Worm (Caenorhabditis elegans) whole organism, mixed stage, embryonic: Measurements from ENCODE around the gene twk-2.

Source experiments
- M03D4.4 ChIP-seq: sonication (generic microtip); optimal IDR thresholded peaks from 2 replicates; lab custom pipeline; 2017; ENCODE audit warnings: mild to moderate bottlenecking, missing genetic modification characterization, missing compliant biosample characterization
- bed-3 ChIP-seq: fragments of 200-800 bp; sonication (Bioruptor generic); optimal IDR thresholded peaks from 3 replicates; lab custom pipeline; 2018; ENCODE audit warnings: mild to moderate bottlenecking, missing genetic modification characterization, moderate library complexity, missing compliant biosample characterization
- ceh-83 ChIP-seq: fragments of 200-800 bp; sonication (Bioruptor generic); optimal IDR thresholded peaks from 2 replicates; lab custom pipeline; 2018; ENCODE audit warnings: mild to moderate bottlenecking, missing genetic modification characterization, missing compliant biosample characterization
- ces-1 ChIP-seq: fragments of 150-350 bp; optimal IDR thresholded peaks from 2 replicates; lab custom pipeline; 2014; ENCODE audit warnings: missing biosample characterization, missing genetic modification reagents, missing genetic modification characterization
- cnd-1 ChIP-seq: fragments of 200-800 bp; sonication (Bioruptor generic); optimal IDR thresholded peaks from 2 replicates; lab custom pipeline; 2018; ENCODE audit warnings: mild to moderate bottlenecking, missing genetic modification characterization, missing compliant biosample characterization
- drap-1 ChIP-seq: fragments of 200-800 bp; sonication (Bioruptor generic); optimal IDR thresholded peaks from 3 replicates; lab custom pipeline; 2018; ENCODE audit warnings: mild to moderate bottlenecking, missing genetic modification characterization, missing compliant biosample characterization
- elt-1 ChIP-seq: sonication (generic microtip); optimal IDR thresholded peaks from 2 replicates; lab custom pipeline; 2017; ENCODE audit warnings: missing genetic modification characterization, mild to moderate bottlenecking, missing compliant biosample characterization, antibody characterized with exemption, moderate library complexity, borderline replicate concordance; ENCODE audit not compliant: insufficient read depth
- elt-3 ChIP-seq: fragments of 150-350 bp; optimal IDR thresholded peaks from 2 replicates; lab custom pipeline; 2014; ENCODE audit warnings: missing biosample characterization, missing genetic modification characterization
- flh-1 ChIP-seq: fragments of 200-800 bp; sonication (Bioruptor generic); optimal IDR thresholded peaks from 2 replicates; lab custom pipeline; 2018; ENCODE audit warnings: mild to moderate bottlenecking, missing genetic modification characterization, moderate library complexity, missing compliant biosample characterization
- lin-13 ChIP-seq: fragments of 150-350 bp; optimal IDR thresholded peaks from 2 replicates; lab custom pipeline; 2014; ENCODE audit warnings: missing biosample characterization, missing genetic modification characterization
- lin-32 ChIP-seq: fragments of 200-800 bp; sonication (Bioruptor generic); optimal IDR thresholded peaks from 2 replicates; lab custom pipeline; 2018; ENCODE audit warnings: mild to moderate bottlenecking, missing genetic modification characterization, missing compliant biosample characterization
- lsy-2 ChIP-seq: fragments of 150-350 bp; optimal IDR thresholded peaks from 2 replicates; lab custom pipeline; 2014; ENCODE audit warnings: missing biosample characterization, missing genetic modification characterization
- mab-5 ChIP-seq: fragments of 150-350 bp; optimal IDR thresholded peaks from 2 replicates; lab custom pipeline; 2014; ENCODE audit warnings: missing biosample characterization, missing genetic modification characterization
- mep-1 ChIP-seq: fragments of 150-350 bp; optimal IDR thresholded peaks from 2 replicates; lab custom pipeline; 2017; ENCODE audit warnings: missing biosample characterization, missing genetic modification reagents, missing genetic modification characterization, inconsistent platforms
- mls-2 ChIP-seq: sonication (generic microtip); optimal IDR thresholded peaks from 2 replicates; lab custom pipeline; 2016; ENCODE audit warnings: mild to moderate bottlenecking, missing genetic modification characterization, moderate library complexity, missing compliant biosample characterization
- nhr-12 ChIP-seq: fragments of 150-350 bp; optimal IDR thresholded peaks from 2 replicates; lab custom pipeline; 2014; ENCODE audit warnings: missing biosample characterization, missing genetic modification characterization
- nhr-2 ChIP-seq: fragments of 150-350 bp; optimal IDR thresholded peaks from 2 replicates; lab custom pipeline; 2014; ENCODE audit warnings: missing biosample characterization, missing genetic modification characterization
- nhr-237 ChIP-seq: fragments of 150-350 bp; optimal IDR thresholded peaks from 2 replicates; lab custom pipeline; 2014; ENCODE audit warnings: missing biosample characterization, missing genetic modification characterization
- nhr-28 ChIP-seq: fragments of 150-350 bp; optimal IDR thresholded peaks from 2 replicates; lab custom pipeline; 2014; ENCODE audit warnings: missing biosample characterization, missing genetic modification characterization
- nhr-76 ChIP-seq: sonication (generic microtip); optimal IDR thresholded peaks from 2 replicates; lab custom pipeline; 2017; ENCODE audit warnings: missing biosample characterization, missing genetic modification characterization
- pha-4 ChIP-seq: fragments of 150-350 bp; optimal IDR thresholded peaks from 2 replicates; lab custom pipeline; 2018; ENCODE audit warnings: missing biosample characterization, missing genetic modification reagents, missing genetic modification characterization
- sem-2 ChIP-seq: fragments of 200-800 bp; sonication (Bioruptor generic); optimal IDR thresholded peaks from 2 replicates; lab custom pipeline; 2018; ENCODE audit warnings: mild to moderate bottlenecking, missing genetic modification characterization, missing compliant biosample characterization
- snpc-4 ChIP-seq: fragments of 150-350 bp; optimal IDR thresholded peaks from 2 replicates; lab custom pipeline; 2014; ENCODE audit warnings: missing biosample characterization, missing genetic modification characterization
- sptf-1 ChIP-seq: sonication (generic microtip); optimal IDR thresholded peaks from 2 replicates; lab custom pipeline; 2017; ENCODE audit warnings: mild to moderate bottlenecking, missing genetic modification characterization, moderate library complexity, missing compliant biosample characterization
- tbx-8 ChIP-seq: fragments of 200-800 bp; sonication (Bioruptor generic); optimal IDR thresholded peaks from 2 replicates; lab custom pipeline; 2018; ENCODE audit warnings: mild to moderate bottlenecking, missing genetic modification characterization, moderate library complexity, missing compliant biosample characterization
- unc-120 ChIP-seq: sonication (generic microtip); optimal IDR thresholded peaks from 2 replicates; lab custom pipeline; 2017; ENCODE audit warnings: missing genetic modification characterization, missing compliant biosample characterization; ENCODE audit not compliant: poor library complexity, severe bottlenecking
- unc-39 ChIP-seq: fragments of 150-350 bp; optimal IDR thresholded peaks from 2 replicates; lab custom pipeline; 2014; ENCODE audit warnings: missing biosample characterization, missing genetic modification characterization
- unc-62 ChIP-seq: fragments of 150-350 bp; optimal IDR thresholded peaks from 2 replicates; lab custom pipeline; 2014; ENCODE audit warnings: missing biosample characterization, missing genetic modification reagents, missing genetic modification characterization
- zip-8 ChIP-seq: fragments of 150-350 bp; optimal IDR thresholded peaks from 2 replicates; lab custom pipeline; 2014; ENCODE audit warnings: missing biosample characterization, missing genetic modification characterization
- ztf-11 ChIP-seq: fragments of 150-350 bp; optimal IDR thresholded peaks from 2 replicates; lab custom pipeline; 2014; ENCODE audit warnings: missing biosample characterization, missing genetic modification characterization

Gene twk-2

ce11 chrII:4441278-4441677, 11.7 kb downstream of the twk-2 start:
- no peak for TF ChIP-seq ceh-83 (GFP tag; lab: Kevin White, UChicago)
- no peak for TF ChIP-seq nhr-2 (tag; lab: Kevin White, UChicago)
- no peak for TF ChIP-seq flh-1 (GFP tag; lab: Kevin White, UChicago)
- TF ChIP-seq elt-1 (tag; lab: Kevin White, UChicago) = no peak
- TF ChIP-seq drap-1 (GFP tag; lab: Kevin White, UChicago) = no peak
- TF ChIP-seq unc-62 (GFP tag; lab: Kevin White, UChicago) = no peak
- TF ChIP-seq nhr-28 (tag; lab: Kevin White, UChicago) = no peak
- no peak for TF ChIP-seq ces-1 (GFP tag; lab: Kevin White, UChicago)
- TF ChIP-seq lin-13 = no peak
- no peak for TF ChIP-seq lin-32 (GFP tag; lab: Kevin White, UChicago)
- no peak for TF ChIP-seq snpc-4 (tag; lab: Kevin White, UChicago)
- TF ChIP-seq ztf-11 (tag; lab: Kevin White, UChicago) = no peak
- no peak for TF ChIP-seq mep-1 (tag; lab: Kevin White, UChicago)
- no peak for TF ChIP-seq lsy-2 (tag; lab: Kevin White, UChicago)
- TF ChIP-seq mab-5 (tag; lab: Kevin White, UChicago) = no peak

DNA sequence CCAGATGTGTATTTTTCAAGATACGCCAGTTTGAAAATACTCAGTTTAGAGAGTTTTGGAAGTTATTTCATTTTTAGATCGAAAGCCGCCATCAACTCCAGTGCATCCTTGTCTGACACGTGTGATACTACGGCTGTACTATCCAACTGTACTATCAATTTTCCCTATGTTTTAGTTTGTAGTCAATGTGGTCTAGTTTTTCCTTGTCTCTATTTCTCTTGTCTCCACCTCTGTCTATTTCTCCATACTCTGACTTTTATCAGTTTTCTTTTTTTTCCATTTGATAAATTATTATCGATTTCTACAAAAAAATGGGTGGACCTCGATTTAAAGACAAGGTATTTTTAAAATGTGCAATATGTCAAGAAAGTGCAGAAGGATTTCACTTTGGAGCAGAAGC, 14.3 kb downstream of the twk-2 start, which contains the start of gene nhr-16:
TSS of gene nhr-16 (plus strand) at position 205 of the 400 bp plus-strand sequence.
- TF ChIP-seq nhr-237 (tag; lab: Kevin White, UChicago) (no peak), nhr-76 (tag; lab: Kevin White, UChicago) (no peak), unc-120 (tag; lab: Kevin White, UChicago) (no peak)

DNA sequence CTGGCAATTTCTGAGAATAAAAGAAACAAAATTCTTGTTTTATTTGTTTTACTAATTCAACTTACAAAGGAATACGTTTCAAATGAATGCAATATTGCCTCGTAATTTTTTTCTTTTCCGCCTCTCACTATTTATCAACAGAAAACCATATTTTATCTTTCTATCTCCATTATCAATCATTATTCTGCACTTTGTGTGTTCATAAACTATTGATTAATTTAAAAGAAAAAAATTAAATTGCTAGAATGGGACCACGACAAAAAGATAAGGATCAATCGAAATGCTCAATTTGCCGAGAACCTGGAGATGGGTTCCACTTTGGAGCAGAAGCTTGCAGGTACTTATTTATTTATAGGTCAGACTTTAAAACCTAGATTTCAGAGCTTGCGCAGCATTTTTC, 17.8 kb downstream of the twk-2 start, which contains the start of gene nhr-273:
TSS of gene nhr-273 (plus strand) at position 167 of the 400 bp plus-strand sequence.
- no peak for TF ChIP-seq cnd-1
- TF ChIP-seq unc-39 = no peak
- no peak for TF ChIP-seq nhr-76 (tag; lab: Kevin White, UChicago)
- no peak for TF ChIP-seq elt-1 (tag; lab: Kevin White, UChicago)
- TF ChIP-seq nhr-2 (tag; lab: Kevin White, UChicago) = no peak
- no peak for TF ChIP-seq flh-1 (GFP tag; lab: Kevin White, UChicago)
- no peak for TF ChIP-seq nhr-12
- no peak for TF ChIP-seq sem-2 (GFP tag; lab: Kevin White, UChicago)
- TF ChIP-seq sptf-1 = no peak
- TF ChIP-seq pha-4 (tag; lab: Kevin White, UChicago) = no peak
- TF ChIP-seq zip-8 = no peak

ce11 chrII:4434278-4434677, 18.7 kb downstream of the twk-2 start:
- no peak for TF ChIP-seq elt-3 (tag; lab: Kevin White, UChicago)
- no peak for TF ChIP-seq flh-1 (GFP tag; lab: Kevin White, UChicago)

ce11 chrII:4433146-4433545, 19.8 kb downstream of the twk-2 start, which contains the start of gene nhr-109:
Gene nhr-109 (plus strand): TSS chrII:4433367.
- TF ChIP-seq flh-1 (GFP tag; lab: Kevin White, UChicago) (no peak), unc-120 (tag; lab: Kevin White, UChicago) (no peak), nhr-237 (tag; lab: Kevin White, UChicago) (no peak), nhr-2 (tag; lab: Kevin White, UChicago) (no peak), lin-13 (no peak), mab-5 (tag; lab: Kevin White, UChicago) (no peak), bed-3 (GFP tag; lab: Kevin White, UChicago) (no peak), drap-1 (GFP tag; lab: Kevin White, UChicago) (no peak), unc-39 (no peak), elt-1 (tag; lab: Kevin White, UChicago) (no peak), tbx-8 (no peak), M03D4.4 (no peak), mls-2 (tag; lab: Kevin White, UChicago) (no peak), ces-1 (GFP tag; lab: Kevin White, UChicago) (no peak), unc-62 (GFP tag; lab: Kevin White, UChicago) (no peak), zip-8 (no peak), pha-4 (tag; lab: Kevin White, UChicago) (no peak), ztf-11 (tag; lab: Kevin White, UChicago) (no peak)
